Worm (Caenorhabditis elegans): ENCODE results near the gene fut-5.

- peak; percentile 55 for TF ChIP-seq ama-1 (optimal IDR thresholded peaks at IDR 0.05)
- TF ChIP-seq snpc-4 (tag; optimal IDR thresholded peaks at IDR 0.05) = no peak
- no peak for TF ChIP-seq lin-13 (GFP tag; optimal IDR thresholded peaks at IDR 0.05)
- no peak for TF ChIP-seq unc-130 (tag; optimal IDR thresholded peaks at IDR 0.05)
- TF ChIP-seq irx-1 (tag; optimal IDR thresholded peaks at IDR 0.05) = no peak
- no peak for TF ChIP-seq alr-1 (tag; optimal IDR thresholded peaks at IDR 0.05; ENCODE audit: borderline replicate concordance)
- TF ChIP-seq hpl-2 (GFP tag; optimal IDR thresholded peaks at IDR 0.05) = no peak
- TF ChIP-seq vab-15 (tag; optimal IDR thresholded peaks at IDR 0.05) = no peak
- no peak for TF ChIP-seq nhr-11 (tag; optimal IDR thresholded peaks at IDR 0.05)
- no peak for TF ChIP-seq ces-1 (GFP tag; optimal IDR thresholded peaks at IDR 0.05)
- TF ChIP-seq lin-35 (GFP tag; optimal IDR thresholded peaks at IDR 0.05) = no peak
Measured at ce11 chrII:4673670-4674069, 6.2 kb upstream of the fut-5 start.

Data from whole organism, L1 larva.